Worm (Caenorhabditis elegans): ENCODE measurements around the gene F54D5.4.

Gene F54D5.4

ce11 chrII:11535924-11536323 lies 33.7 kb upstream of the F54D5.4 start:
- no peak for TF ChIP-seq dmd-6 (GFP tag; IDR thresholded peaks at IDR 0.05)

- TF ChIP-seq aha-1 (tag) (peak; percentile 63), nhr-48 (tag; optimal IDR thresholded peaks at IDR 0.05) (no peak)
Measured at ce11 chrII:11536505-11536904, 33.1 kb upstream of the F54D5.4 start.

- TF ChIP-seq ceh-28 (tag; optimal IDR thresholded peaks at IDR 0.05) (no peak), mdt-29 (GFP tag; IDR thresholded peaks at IDR 0.05) (no peak), dmd-6 (GFP tag; IDR thresholded peaks at IDR 0.05) (no peak), lin-1 (GFP tag; IDR thresholded peaks at IDR 0.05) (no peak), D1046.2 (GFP tag; IDR thresholded peaks at IDR 0.05) (0 out of 2 replicates have a peak, but pooled peaks have one; percentile 8), aly-2 (tag; optimal IDR thresholded peaks at IDR 0.05) (no peak), ceh-44 (GFP tag; IDR thresholded peaks at IDR 0.05) (no peak), Y48G9A.11 (GFP tag; IDR thresholded peaks at IDR 0.05) (peak; percentile 64; the same call in 1 of the 2 replicates), nhr-42 (GFP tag; IDR thresholded peaks at IDR 0.05) (no peak), daf-8 (GFP tag; IDR thresholded peaks at IDR 0.05) (no peak), mdl-1 (tag; optimal IDR thresholded peaks at IDR 0.05) (peak in 1 of 2 experiments; percentile 3), dve-1 (tag; optimal IDR thresholded peaks at IDR 0.05; ENCODE audit: insufficient read depth) (no peak), Y5F2A.4 (GFP tag; optimal IDR thresholded peaks at IDR 0.05) (no peak), unc-130 (GFP tag; optimal IDR thresholded peaks at IDR 0.05) (peak; percentile 70), gei-8 (GFP tag; optimal IDR thresholded peaks at IDR 0.05) (no peak), set-16 (GFP tag; IDR thresholded peaks at IDR 0.05) (peak; percentile 82), spr-3 (GFP tag; optimal IDR thresholded peaks at IDR 0.05) (peak; percentile 9), mes-2 (tag; optimal IDR thresholded peaks at IDR 0.05; ENCODE audit: poor library complexity, severe bottlenecking) (no peak), nhr-102 (tag; optimal IDR thresholded peaks at IDR 0.05) (no peak), Y75B8A.6 (GFP tag; IDR thresholded peaks at IDR 0.05) (no peak), ceh-20 (GFP tag; IDR thresholded peaks at IDR 0.05) (no peak), lin-38 (GFP tag; IDR thresholded peaks at IDR 0.05) (peak; percentile 73), egl-27 (tag; optimal IDR thresholded peaks at IDR 0.05) (no peak), nhr-76 (tag; optimal IDR thresholded peaks at IDR 0.05) (no peak)
Measured at ce11 chrII:11537115-11537514, 32.5 kb upstream of the F54D5.4 start.

ce11 chrII:11537606-11538016 lies 32.0 kb upstream of the F54D5.4 start:
- TF ChIP-seq php-3 (GFP tag; IDR thresholded peaks at IDR 0.05) (no peak), nhr-237 (tag; optimal IDR thresholded peaks at IDR 0.05) (no peak), mes-2 (tag; optimal IDR thresholded peaks at IDR 0.05; ENCODE audit: poor library complexity, severe bottlenecking) (no peak), nhr-48 (tag; optimal IDR thresholded peaks at IDR 0.05) (no peak), R02D3.7 (tag; optimal IDR thresholded peaks at IDR 0.05) (no peak), zag-1 (tag; optimal IDR thresholded peaks at IDR 0.05) (no peak), nhr-76 (tag; optimal IDR thresholded peaks at IDR 0.05) (no peak), hmg-1.1 (GFP tag; IDR thresholded peaks at IDR 0.05) (no peak), cey-2 (tag; optimal IDR thresholded peaks at IDR 0.05; ENCODE audit: borderline replicate concordance, insufficient read depth) (no peak), ceh-44 (GFP tag; IDR thresholded peaks at IDR 0.05) (no peak), zip-2 (tag; optimal IDR thresholded peaks at IDR 0.05) (no peak)

ce11 chrII:11538741-11539140 lies 30.9 kb upstream of the F54D5.4 start, which contains the start of gene Y62F5A.9:
Y62F5A.9 (minus strand) TSS chrII:11538841.
- TF ChIP-seq lim-7 (GFP tag; IDR thresholded peaks at IDR 0.05) (0 out of 2 replicates have a peak, but pooled peaks have one; percentile 10), unc-130 (GFP tag; optimal IDR thresholded peaks at IDR 0.05) (no peak), daf-16 (GFP tag; optimal IDR thresholded peaks at IDR 0.05) (no peak), daf-16 (tag; optimal IDR thresholded peaks at IDR 0.05) (peak; percentile 32), dmd-8 (GFP tag; IDR thresholded peaks at IDR 0.05) (0 out of 2 replicates have a peak, but pooled peaks have one; percentile 5), fkh-10 (GFP tag; optimal IDR thresholded peaks at IDR 0.05) (no peak), nhr-48 (tag; optimal IDR thresholded peaks at IDR 0.05) (no peak), mep-1 (tag; optimal IDR thresholded peaks at IDR 0.05) (no peak), snpc-1.2 (GFP tag; IDR thresholded peaks at IDR 0.05) (no peak), daf-19 (GFP tag; conservative IDR thresholded peaks at IDR 0.05) (no peak), lir-3 (tag; optimal IDR thresholded peaks at IDR 0.05) (no peak), tra-1 (GFP tag; IDR thresholded peaks at IDR 0.05) (no peak)
